Fruit fly (Drosophila melanogaster) whole organism, embryonic: ENCODE data around the gene Set2.
A peak's percentile ranks its signal among the peaks of the same experiment; 100 is the strongest.

Source experiments
- CG1024 ChIP-seq: fragments of 200-800 bp; sonication (Bioruptor generic); IDR thresholded peaks from 2 replicates; pipeline ENCODE4 v1.3.6; 2022; ENCODE audit warnings: missing biosample characterization, missing genetic modification characterization
- CG11398 ChIP-seq: fragments of 200-800 bp; sonication (Bioruptor generic); optimal IDR thresholded peaks from 2 replicates; lab custom pipeline; 2016; ENCODE audit warnings: missing biosample characterization, missing genetic modification characterization
- CG1603 ChIP-seq: fragments of 200-800 bp; sonication (Bioruptor generic); optimal IDR thresholded peaks from 2 replicates; lab custom pipeline; 2019; ENCODE audit warnings: missing biosample characterization, mild to moderate bottlenecking, missing genetic modification characterization, moderate library complexity
- CG16779 ChIP-seq: fragments of 200-800 bp; sonication (Bioruptor generic); IDR thresholded peaks from 2 replicates; pipeline ENCODE4 v1.3.6; 2022; ENCODE audit warnings: missing biosample characterization, missing genetic modification characterization
- CG18262 ChIP-seq: fragments of 200-800 bp; optimal IDR thresholded peaks from 3 replicates; lab custom pipeline; 2019; ENCODE audit warnings: missing biosample characterization, mild to moderate bottlenecking, missing genetic modification characterization, moderate library complexity
- CG18476 ChIP-seq: fragments of 200-800 bp; sonication (Bioruptor generic); optimal IDR thresholded peaks from 2 replicates; lab custom pipeline; 2016; ENCODE audit warnings: missing biosample characterization, mild to moderate bottlenecking, missing genetic modification characterization
- CG2199 ChIP-seq: fragments of 200-800 bp; sonication (Bioruptor generic); IDR thresholded peaks from 3 replicates; pipeline ENCODE4 v1.3.6; 2022; ENCODE audit warnings: missing biosample characterization, missing genetic modification characterization
- CG31441 ChIP-seq: fragments of 200-800 bp; sonication (Bioruptor generic); IDR thresholded peaks from 2 replicates; pipeline ENCODE4 v1.3.6; 2022; ENCODE audit warnings: missing biosample characterization, missing genetic modification characterization
- CG32772 ChIP-seq: fragments of 200-800 bp; sonication (Bioruptor generic); IDR thresholded peaks from 2 replicates; pipeline ENCODE4 v1.3.6; 2022; ENCODE audit warnings: missing biosample characterization, missing genetic modification characterization
- CG4328 ChIP-seq: fragments of 200-800 bp; sonication (Bioruptor generic); optimal IDR thresholded peaks from 3 replicates; lab custom pipeline; 2017; ENCODE audit warnings: missing biosample characterization, missing genetic modification reagents, missing genetic modification characterization
- CG4360 ChIP-seq: fragments of 200-800 bp; sonication (Bioruptor generic); IDR thresholded peaks from 2 replicates; pipeline ENCODE4 v1.3.6; 2022; ENCODE audit warnings: missing biosample characterization, missing genetic modification characterization
- CG43689 ChIP-seq: fragments of 200-800 bp; sonication (Bioruptor generic); IDR thresholded peaks from 2 replicates; pipeline ENCODE4 v1.3.6; 2022; ENCODE audit warnings: missing biosample characterization, missing genetic modification characterization
- CG4404 ChIP-seq: fragments of 200-800 bp; sonication (Bioruptor generic); IDR thresholded peaks from 2 replicates; pipeline ENCODE4 v1.3.6; 2022; ENCODE audit warnings: missing biosample characterization, missing genetic modification characterization
- CG4854 ChIP-seq: fragments of 200-800 bp; sonication (Bioruptor generic); optimal IDR thresholded peaks from 2 replicates; lab custom pipeline; 2016; ENCODE audit warnings: missing biosample characterization, missing genetic modification characterization, inconsistent platforms
- CG6654 ChIP-seq: fragments of 200-800 bp; sonication (Bioruptor generic); optimal IDR thresholded peaks from 2 replicates; lab custom pipeline; 2017; ENCODE audit warnings: missing biosample characterization, mild to moderate bottlenecking, missing genetic modification characterization
- CG6765 ChIP-seq: fragments of 200-800 bp; sonication (Bioruptor generic); optimal IDR thresholded peaks from 3 replicates; lab custom pipeline; 2017; ENCODE audit warnings: missing biosample characterization, mild to moderate bottlenecking, missing genetic modification characterization
- CG7556 ChIP-seq: fragments of 200-800 bp; sonication (Bioruptor generic); optimal IDR thresholded peaks from 2 replicates; lab custom pipeline; 2017; ENCODE audit warnings: missing biosample characterization, mild to moderate bottlenecking, missing genetic modification characterization
- CG8388 ChIP-seq: fragments of 200-800 bp; sonication (Bioruptor generic); optimal IDR thresholded peaks from 2 replicates; lab custom pipeline; 2019; ENCODE audit warnings: missing biosample characterization, mild to moderate bottlenecking, missing genetic modification characterization, moderate library complexity
- CG9215 ChIP-seq: fragments of 200-800 bp; sonication (Bioruptor generic); IDR thresholded peaks from 2 replicates; pipeline ENCODE4 v1.3.6; 2022; ENCODE audit warnings: missing biosample characterization, missing genetic modification characterization
- Dbx ChIP-seq: fragments of 200-800 bp; sonication (Bioruptor generic); IDR thresholded peaks from 3 replicates; pipeline ENCODE4 v1.3.6; 2022; ENCODE audit warnings: missing biosample characterization, missing genetic modification characterization
- Dip3 ChIP-seq: fragments of 200-800 bp; sonication (Bioruptor generic); optimal IDR thresholded peaks from 3 replicates; lab custom pipeline; 2016; ENCODE audit warnings: missing biosample characterization, missing genetic modification characterization
- Dref ChIP-seq: fragments of 200-800 bp; sonication (Bioruptor generic); IDR thresholded peaks from 2 replicates; pipeline ENCODE4 v1.3.6; 2022; ENCODE audit warnings: missing biosample characterization, missing genetic modification characterization
- E2f2 ChIP-seq: fragments of 200-800 bp; sonication (Bioruptor generic); IDR thresholded peaks from 2 replicates; pipeline ENCODE4 v1.3.6; 2022; ENCODE audit warnings: missing biosample characterization, missing genetic modification characterization
- GATAe ChIP-seq: fragments of 200-800 bp; sonication (Bioruptor generic); conservative IDR thresholded peaks from 2 replicates; pipeline ENCODE4 v1.3.6; 2022; ENCODE audit warnings: missing biosample characterization, missing genetic modification characterization
- Hey ChIP-seq: fragments of 200-800 bp; sonication (Bioruptor generic); optimal IDR thresholded peaks from 3 replicates; lab custom pipeline; 2018; ENCODE audit warnings: missing biosample characterization, mild to moderate bottlenecking, missing genetic modification characterization
- HmgZ ChIP-seq: fragments of 200-800 bp; sonication (Bioruptor generic); optimal IDR thresholded peaks from 2 replicates; lab custom pipeline; 2018; ENCODE audit warnings: missing biosample characterization, mild to moderate bottlenecking, missing genetic modification characterization
- Hmx ChIP-seq: fragments of 200-800 bp; sonication (Bioruptor generic); optimal IDR thresholded peaks from 2 replicates; lab custom pipeline; 2016; ENCODE audit warnings: missing biosample characterization, missing genetic modification characterization
- Kr ChIP-seq: fragments of 200-800 bp; sonication (Bioruptor generic); optimal IDR thresholded peaks from 2 replicates; lab custom pipeline; 2017; ENCODE audit warnings: missing biosample characterization, mild to moderate bottlenecking, missing genetic modification characterization
- Myb ChIP-seq: fragments of 200-800 bp; sonication (Bioruptor generic); optimal IDR thresholded peaks from 2 replicates; lab custom pipeline; 2016; ENCODE audit warnings: missing biosample characterization, missing genetic modification characterization
- NC2β ChIP-seq: fragments of 200-800 bp; sonication (Bioruptor generic); optimal IDR thresholded peaks from 2 replicates; lab custom pipeline; 2016; ENCODE audit warnings: missing biosample characterization, missing genetic modification characterization
- Optix ChIP-seq: fragments of 200-800 bp; sonication (Bioruptor generic); IDR thresholded peaks from 3 replicates; pipeline ENCODE4 v1.3.6; 2022; ENCODE audit warnings: missing biosample characterization, missing genetic modification characterization
- Rfx ChIP-seq: fragments of 200-800 bp; sonication (Bioruptor generic); IDR thresholded peaks from 2 replicates; pipeline ENCODE4 v1.3.6; 2022; ENCODE audit warnings: missing biosample characterization, missing genetic modification characterization
- Scr ChIP-seq: fragments of 200-800 bp; sonication (Bioruptor generic); IDR thresholded peaks from 2 replicates; pipeline ENCODE4 v1.3.6; 2022; ENCODE audit warnings: missing biosample characterization, missing genetic modification characterization; ENCODE audit not compliant: partially characterized antibody
- al ChIP-seq: fragments of 200-800 bp; sonication (Bioruptor generic); IDR thresholded peaks from 2 replicates; pipeline ENCODE4 v1.3.6; 2022; ENCODE audit warnings: missing biosample characterization, missing genetic modification characterization
- amos ChIP-seq: fragments of 200-800 bp; sonication (Bioruptor generic); IDR thresholded peaks from 2 replicates; pipeline ENCODE4 v1.3.6; 2022; ENCODE audit warnings: missing biosample characterization, missing genetic modification characterization; ENCODE audit not compliant: partially characterized antibody
- bcd ChIP-seq: fragments of 200-800 bp; sonication (Bioruptor generic); optimal IDR thresholded peaks from 2 replicates; lab custom pipeline; 2017; ENCODE audit warnings: missing biosample characterization, mild to moderate bottlenecking, missing genetic modification characterization
- chinmo ChIP-seq: fragments of 200-800 bp; sonication (Bioruptor generic); IDR thresholded peaks from 4 replicates; pipeline ENCODE4 v1.3.6; 2022; ENCODE audit warnings: missing biosample characterization, missing genetic modification characterization; ENCODE audit not compliant: partially characterized antibody
- dpn ChIP-seq, 2 experiments: fragments of 200-800 bp; sonication (Bioruptor generic); optimal IDR thresholded peaks; 3 replicates each; lab custom pipeline; 2016; ENCODE audit warnings: missing biosample characterization in 2 of 2, missing genetic modification characterization in 2 of 2
- en ChIP-seq: fragments of 200-800 bp; sonication (Bioruptor generic); optimal IDR thresholded peaks from 2 replicates; lab custom pipeline; 2016; ENCODE audit warnings: missing biosample characterization, missing genetic modification characterization
- eyg ChIP-seq: fragments of 200-800 bp; sonication (Bioruptor generic); optimal IDR thresholded peaks from 3 replicates; lab custom pipeline; 2016; ENCODE audit warnings: missing biosample characterization, missing genetic modification characterization
- grau ChIP-seq: fragments of 200-800 bp; optimal IDR thresholded peaks from 3 replicates; lab custom pipeline; 2019; ENCODE audit warnings: missing biosample characterization, mild to moderate bottlenecking, missing genetic modification characterization, moderate library complexity
- hkb ChIP-seq, 2 experiments: fragments of 200-800 bp in 1 of 2; fragments of >200 bp in 1 of 2; sonication (Bioruptor generic) in 1 of 2; IDR thresholded peaks in 1 of 2; optimal IDR thresholded peaks in 1 of 2; 2 replicates each; pipeline versions ENCODE4 v1.3.6 to Lab custom; 2017 to 2022; ENCODE audit warnings: missing biosample characterization in 1 of 2, missing genetic modification characterization in 1 of 2
- phol ChIP-seq: fragments of 200-800 bp; sonication (Bioruptor generic); optimal IDR thresholded peaks from 3 replicates; lab custom pipeline; 2018; ENCODE audit warnings: missing biosample characterization, mild to moderate bottlenecking, missing genetic modification characterization, moderate library complexity
- rib ChIP-seq: fragments of 200-800 bp; sonication (Bioruptor generic); IDR thresholded peaks from 2 replicates; pipeline ENCODE4 v1.3.6; 2022; ENCODE audit warnings: missing biosample characterization, missing genetic modification characterization
- sd ChIP-seq: fragments of 200-800 bp; sonication (Bioruptor generic); optimal IDR thresholded peaks from 3 replicates; lab custom pipeline; 2018; ENCODE audit warnings: missing biosample characterization, mild to moderate bottlenecking, missing genetic modification characterization, moderate library complexity
- sim ChIP-seq: fragments of 200-800 bp; sonication (Bioruptor generic); IDR thresholded peaks from 2 replicates; pipeline ENCODE4 v1.3.6; 2022; ENCODE audit warnings: missing biosample characterization, missing genetic modification characterization
- sima ChIP-seq: fragments of 200-800 bp; sonication (Bioruptor generic); optimal IDR thresholded peaks from 2 replicates; lab custom pipeline; 2016; ENCODE audit warnings: missing biosample characterization, missing genetic modification characterization
- slou ChIP-seq: fragments of 200-800 bp; sonication (Bioruptor generic); optimal IDR thresholded peaks from 3 replicates; lab custom pipeline; 2016; ENCODE audit warnings: missing biosample characterization, missing genetic modification characterization
- sob ChIP-seq: fragments of 200-800 bp; sonication (Bioruptor generic); IDR thresholded peaks from 2 replicates; pipeline ENCODE4 v1.3.6; 2022; ENCODE audit warnings: missing biosample characterization, missing genetic modification characterization
- sqz ChIP-seq: fragments of 200-800 bp; sonication (Bioruptor generic); optimal IDR thresholded peaks from 3 replicates; lab custom pipeline; 2018; ENCODE audit warnings: missing biosample characterization, mild to moderate bottlenecking, missing genetic modification characterization
- vfl ChIP-seq: fragments of 200-800 bp; sonication (Bioruptor generic); optimal IDR thresholded peaks from 2 replicates; lab custom pipeline; 2016; ENCODE audit warnings: missing biosample characterization, missing genetic modification characterization

The Set2 gene

dm6 chrX:13383770-13384169, 29.3 kb upstream of the Set2 start (continued):
- no peak for TF ChIP-seq sim (GFP tag; lab: Robert Waterston, UW)
- TF ChIP-seq Dip3 (GFP tag; lab: Kevin White, UChicago), result peak; percentile 47
- TF ChIP-seq Hmx (GFP tag; lab: Kevin White, UChicago), result no peak
- TF ChIP-seq Kr (GFP tag; lab: Kevin White, UChicago), result no peak
- no peak for TF ChIP-seq chinmo
- 0 out of 2 replicates have a peak, but pooled peaks have one; percentile 20 for TF ChIP-seq CG43689 (GFP tag; lab: Robert Waterston, UW)
- peak; percentile 37; the same call in 1 of the 2 replicates for TF ChIP-seq Dref (GFP tag; lab: Robert Waterston, UW)
- peak; percentile 50 for TF ChIP-seq CG6765 (GFP tag; lab: Kevin White, UChicago)
- no peak for TF ChIP-seq sd
- no peak for TF ChIP-seq CG9215
- peak; percentile 42 for TF ChIP-seq E2f2 (GFP tag; lab: Robert Waterston, UW)
- TF ChIP-seq dpn (GFP tag; optimal IDR thresholded peaks at IDR 0.05; lab: Kevin White, UChicago), result peak; percentile 68 to 71
- no peak for TF ChIP-seq CG4328 (GFP tag; lab: Kevin White, UChicago)
- TF ChIP-seq slou (GFP tag; lab: Kevin White, UChicago), result peak; percentile 19
- TF ChIP-seq CG11398 (GFP tag; lab: Kevin White, UChicago), result peak; percentile 17
- TF ChIP-seq HmgZ (tag; lab: Kevin White, UChicago), result peak; percentile 86
- peak; percentile 43 for TF ChIP-seq vfl
- TF ChIP-seq eyg (GFP tag; lab: Kevin White, UChicago), result no peak
- TF ChIP-seq en (GFP tag; lab: Kevin White, UChicago), result no peak
- no peak for TF ChIP-seq CG7556
- TF ChIP-seq sob (GFP tag; lab: Robert Waterston, UW), result peak; percentile 67
- TF ChIP-seq hkb (optimal IDR thresholded peaks at IDR 0.05; lab: Kevin White, UChicago), result no peak
- TF ChIP-seq hkb (GFP tag; IDR thresholded peaks at IDR 0.05; lab: Robert Waterston, UW), result peak; percentile 30
- peak; percentile 0 for TF ChIP-seq CG8388 (GFP tag; lab: Kevin White, UChicago)
- peak; percentile 32 for TF ChIP-seq Myb (GFP tag; lab: Kevin White, UChicago)
- peak; percentile 43 for TF ChIP-seq al
- peak; percentile 67; the same call in 1 of the 3 replicates for TF ChIP-seq Dbx (GFP tag; lab: Robert Waterston, UW)
- TF ChIP-seq bcd (GFP tag; lab: Kevin White, UChicago), result peak; percentile 0
- peak; percentile 40 for TF ChIP-seq grau (tag; lab: Kevin White, UChicago)
- no peak for TF ChIP-seq Hey (tag; lab: Kevin White, UChicago)
- peak; percentile 14 for TF ChIP-seq CG4854 (GFP tag; lab: Kevin White, UChicago)
- TF ChIP-seq rib (GFP tag; lab: Robert Waterston, UW), result peak; percentile 90
- TF ChIP-seq CG6654, result no peak
- TF ChIP-seq CG4404 (GFP tag; lab: Robert Waterston, UW), result no peak
- no peak for TF ChIP-seq CG18476 (GFP tag; lab: Kevin White, UChicago)
- TF ChIP-seq CG32772 (GFP tag; lab: Robert Waterston, UW), result peak; percentile 38; the same call in 1 of the 2 replicates
- no peak for TF ChIP-seq GATAe (GFP tag; lab: Robert Waterston, UW)
- TF ChIP-seq sima (GFP tag; lab: Kevin White, UChicago), result no peak
- TF ChIP-seq amos (GFP tag; lab: Robert Waterston, UW), result peak; percentile 49; the same call in 1 of the 2 replicates
- peak; percentile 92 for TF ChIP-seq CG2199 (GFP tag; lab: Robert Waterston, UW)
- TF ChIP-seq sqz, result no peak
- peak; percentile 78 for TF ChIP-seq Rfx (GFP tag; lab: Robert Waterston, UW)
- TF ChIP-seq CG16779 (GFP tag; lab: Robert Waterston, UW), result peak; percentile 70; the same call in 1 of the 2 replicates
- TF ChIP-seq CG18262 (tag; lab: Kevin White, UChicago), result peak; percentile 19
- TF ChIP-seq phol (tag; lab: Kevin White, UChicago), result no peak
- TF ChIP-seq CG1024 (GFP tag; lab: Robert Waterston, UW), result peak; percentile 20; the same call in 1 of the 2 replicates
- TF ChIP-seq CG4360, result no peak
- 0 out of 3 replicates have a peak, but pooled peaks have one; percentile 45 for TF ChIP-seq Optix
- TF ChIP-seq CG1603 (tag; lab: Kevin White, UChicago), result peak; percentile 43
- TF ChIP-seq NC2β, result peak; percentile 30
- no peak for TF ChIP-seq CG31441
- no peak for TF ChIP-seq Scr
